Worm (Caenorhabditis elegans): ENCODE data around the gene srh-10.

DNA sequence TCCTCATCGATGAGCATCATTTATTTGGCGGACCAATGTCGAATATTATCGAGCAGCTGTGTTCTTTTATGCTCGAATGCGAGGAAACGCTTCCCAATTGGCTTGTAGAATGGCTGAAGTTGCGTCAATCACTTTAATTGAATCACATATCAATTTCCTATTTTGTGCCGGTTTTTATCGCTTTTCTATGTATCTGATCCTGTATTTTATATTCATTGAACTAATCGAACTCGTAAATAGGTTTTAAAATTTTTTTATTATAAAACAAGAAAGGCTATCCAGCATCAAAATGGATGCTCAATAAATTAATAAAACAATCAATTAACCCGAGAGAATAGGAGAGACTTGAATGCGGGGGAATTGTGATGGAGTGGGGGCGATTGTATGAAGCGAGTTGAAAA is 31.8 kb upstream of the srh-10 start:
- TF ChIP-seq ama-1 (optimal IDR thresholded peaks at IDR 0.05) = peak; percentile 87
- TF ChIP-seq lir-3 (tag; optimal IDR thresholded peaks at IDR 0.05; ENCODE audit: poor library complexity) = no peak
- no peak for TF ChIP-seq zag-1 (tag; optimal IDR thresholded peaks at IDR 0.05)

All from whole organism, L1 larva.